Fruit fly (Drosophila melanogaster) whole organism, embryonic: ENCODE results near the gene CG7407.

Source experiments
- Adf1 ChIP-seq: fragments of 200-800 bp; sonication (Bioruptor generic); IDR thresholded peaks from 2 replicates; pipeline ENCODE4 v1.3.6; 2022; ENCODE audit warnings: missing biosample characterization, missing genetic modification characterization
- Asciz ChIP-seq: fragments of 200-800 bp; sonication (Bioruptor generic); optimal IDR thresholded peaks from 2 replicates; lab custom pipeline; 2017; ENCODE audit warnings: missing biosample characterization, mild to moderate bottlenecking, missing genetic modification characterization, missing genetic modification reagents
- BtbVII ChIP-seq: fragments of 200-800 bp; sonication (Bioruptor generic); optimal IDR thresholded peaks from 3 replicates; lab custom pipeline; 2017; ENCODE audit warnings: missing biosample characterization, mild to moderate bottlenecking, missing genetic modification characterization
- C15 ChIP-seq: fragments of 200-800 bp; sonication (Bioruptor generic); IDR thresholded peaks from 3 replicates; pipeline ENCODE4 v1.3.6; 2022; ENCODE audit warnings: missing biosample characterization, missing genetic modification characterization
- CG11093 ChIP-seq: fragments of 200-800 bp; sonication (Bioruptor generic); IDR thresholded peaks from 3 replicates; pipeline ENCODE4 v1.3.6; 2022; ENCODE audit warnings: missing biosample characterization, missing genetic modification characterization
- CG11504 ChIP-seq: fragments of 200-800 bp; sonication (Bioruptor generic); optimal IDR thresholded peaks from 3 replicates; lab custom pipeline; 2019; ENCODE audit warnings: missing biosample characterization, mild to moderate bottlenecking, missing genetic modification characterization, moderate library complexity
- CG15269 ChIP-seq: fragments of 200-800 bp; sonication (Bioruptor generic); optimal IDR thresholded peaks from 2 replicates; lab custom pipeline; 2018; ENCODE audit warnings: missing biosample characterization, mild to moderate bottlenecking, missing genetic modification characterization, moderate library complexity
- CG15601 ChIP-seq: fragments of 200-800 bp; sonication (Bioruptor generic); optimal IDR thresholded peaks from 3 replicates; lab custom pipeline; 2019; ENCODE audit warnings: missing biosample characterization, mild to moderate bottlenecking, missing genetic modification characterization, moderate library complexity
- CG1602 ChIP-seq: fragments of 200-800 bp; sonication (Bioruptor generic); optimal IDR thresholded peaks from 3 replicates; lab custom pipeline; 2016; ENCODE audit warnings: missing biosample characterization, missing genetic modification characterization
- CG17385 ChIP-seq: fragments of 200-800 bp; sonication (Bioruptor generic); optimal IDR thresholded peaks from 3 replicates; lab custom pipeline; 2018; ENCODE audit warnings: missing biosample characterization, mild to moderate bottlenecking, missing genetic modification characterization
- CG17829 ChIP-seq: fragments of 200-800 bp; optimal IDR thresholded peaks from 2 replicates; lab custom pipeline; 2019; ENCODE audit warnings: missing biosample characterization, mild to moderate bottlenecking, missing genetic modification characterization, moderate library complexity
- CG18011 ChIP-seq: fragments of 200-800 bp; sonication (Bioruptor generic); optimal IDR thresholded peaks from 2 replicates; lab custom pipeline; 2017; ENCODE audit warnings: missing biosample characterization, missing genetic modification characterization, mild to moderate bottlenecking, moderate library complexity, missing genotype
- CG18476 ChIP-seq: fragments of 200-800 bp; sonication (Bioruptor generic); optimal IDR thresholded peaks from 2 replicates; lab custom pipeline; 2016; ENCODE audit warnings: missing biosample characterization, mild to moderate bottlenecking, missing genetic modification characterization
- CG2129 ChIP-seq: fragments of 200-800 bp; sonication (Bioruptor generic); IDR thresholded peaks from 2 replicates; pipeline ENCODE4 v1.3.6; 2022; ENCODE audit warnings: missing biosample characterization, missing genetic modification characterization; ENCODE audit not compliant: partially characterized antibody
- CG2712 ChIP-seq: fragments of 200-800 bp; optimal IDR thresholded peaks from 3 replicates; lab custom pipeline; 2019; ENCODE audit warnings: missing biosample characterization, mild to moderate bottlenecking, missing genetic modification characterization, moderate library complexity
- CG3065 ChIP-seq: fragments of 200-800 bp; sonication (Bioruptor generic); optimal IDR thresholded peaks from 2 replicates; lab custom pipeline; 2016; ENCODE audit warnings: missing biosample characterization, missing genetic modification characterization
- CG32767 ChIP-seq: fragments of 200-800 bp; sonication (Bioruptor generic); IDR thresholded peaks from 2 replicates; pipeline ENCODE4 v1.3.6; 2022; ENCODE audit warnings: missing biosample characterization, missing genetic modification characterization
- CG3281 ChIP-seq: fragments of 200-800 bp; sonication (Bioruptor generic); optimal IDR thresholded peaks from 3 replicates; lab custom pipeline; 2017; ENCODE audit warnings: missing biosample characterization, mild to moderate bottlenecking, missing genetic modification characterization
- CG34376 ChIP-seq: fragments of 200-800 bp; sonication (Bioruptor generic); optimal IDR thresholded peaks from 2 replicates; lab custom pipeline; 2018; ENCODE audit warnings: missing biosample characterization, mild to moderate bottlenecking, missing genetic modification characterization
- CG3995 ChIP-seq: fragments of 200-800 bp; sonication (Bioruptor generic); optimal IDR thresholded peaks from 3 replicates; lab custom pipeline; 2016; ENCODE audit warnings: missing biosample characterization, missing genetic modification characterization
- CG4360 ChIP-seq: fragments of 200-800 bp; sonication (Bioruptor generic); IDR thresholded peaks from 2 replicates; pipeline ENCODE4 v1.3.6; 2022; ENCODE audit warnings: missing biosample characterization, missing genetic modification characterization
- CG4424 ChIP-seq: fragments of 200-800 bp; sonication (Bioruptor generic); optimal IDR thresholded peaks from 3 replicates; lab custom pipeline; 2016; ENCODE audit warnings: missing biosample characterization, missing genetic modification characterization
- CG4617 ChIP-seq: fragments of 200-800 bp; sonication (Bioruptor generic); optimal IDR thresholded peaks from 3 replicates; lab custom pipeline; 2016; ENCODE audit warnings: missing biosample characterization, missing genetic modification characterization, borderline replicate concordance
- Dfd ChIP-seq, 2 experiments: fragments of >200 bp; optimal IDR thresholded peaks; 2 replicates each; lab custom pipeline; 2017; ENCODE audit warnings: missing biosample characterization in 2 of 2, missing genetic modification characterization in 2 of 2
- E2f1 ChIP-seq: fragments of 200-800 bp; sonication (Bioruptor generic); IDR thresholded peaks from 2 replicates; pipeline ENCODE4 v1.3.6; 2022; ENCODE audit warnings: missing biosample characterization, missing genetic modification characterization
- Ets65A ChIP-seq: fragments of 200-800 bp; sonication (Bioruptor generic); peaks from one replicate; lab custom pipeline; 2016; ENCODE audit warnings: missing biosample characterization, missing genetic modification characterization
- HLHmδ ChIP-seq: fragments of 200-800 bp; sonication (Bioruptor generic); optimal IDR thresholded peaks from 2 replicates; lab custom pipeline; 2018; ENCODE audit warnings: missing biosample characterization, mild to moderate bottlenecking, missing genetic modification characterization, moderate library complexity
- Lim3 ChIP-seq: fragments of 200-800 bp; sonication (Bioruptor generic); IDR thresholded peaks from 2 replicates; pipeline ENCODE4 v1.3.6; 2022; ENCODE audit warnings: missing biosample characterization, missing genetic modification characterization
- MBD-R2 ChIP-seq: fragments of 200-800 bp; sonication (Bioruptor generic); IDR thresholded peaks from 2 replicates; pipeline ENCODE4 v1.3.6; 2022; ENCODE audit warnings: missing biosample characterization, missing genetic modification characterization
- Neu2 ChIP-seq: fragments of 200-800 bp; sonication (Bioruptor generic); optimal IDR thresholded peaks from 3 replicates; lab custom pipeline; 2016; ENCODE audit warnings: missing biosample characterization, missing genetic modification characterization, borderline replicate concordance
- Nf-YB ChIP-seq: fragments of 200-800 bp; sonication (Bioruptor generic); optimal IDR thresholded peaks from 3 replicates; lab custom pipeline; 2019; ENCODE audit warnings: missing biosample characterization, mild to moderate bottlenecking, missing genetic modification characterization, moderate library complexity
- Rfx ChIP-seq: fragments of 200-800 bp; sonication (Bioruptor generic); IDR thresholded peaks from 2 replicates; pipeline ENCODE4 v1.3.6; 2022; ENCODE audit warnings: missing biosample characterization, missing genetic modification characterization
- Sox100B ChIP-seq: fragments of 200-800 bp; sonication (Bioruptor generic); optimal IDR thresholded peaks from 3 replicates; lab custom pipeline; 2018; ENCODE audit warnings: missing biosample characterization, mild to moderate bottlenecking, missing genetic modification characterization
- Ssrp ChIP-seq: fragments of 200-800 bp; sonication (Bioruptor generic); optimal IDR thresholded peaks from 2 replicates; lab custom pipeline; 2018; ENCODE audit warnings: missing biosample characterization, mild to moderate bottlenecking, missing genetic modification characterization, moderate library complexity
- Stat92E ChIP-seq, 3 experiments: fragments of >200 bp in 2 of 3; fragments of 200-800 bp in 1 of 3; sonication (Bioruptor generic) in 1 of 3; optimal IDR thresholded peaks; 2 replicates each; lab custom pipeline; 2017 to 2019; ENCODE audit warnings: missing biosample characterization in 3 of 3, missing genetic modification characterization in 3 of 3, mild to moderate bottlenecking in 1 of 3, moderate library complexity in 1 of 3
- ap ChIP-seq: fragments of 200-800 bp; sonication (Bioruptor generic); IDR thresholded peaks from 2 replicates; pipeline ENCODE4 v1.3.6; 2022; ENCODE audit warnings: missing biosample characterization, missing genetic modification characterization
- ase ChIP-seq: fragments of 200-800 bp; sonication (Bioruptor generic); IDR thresholded peaks from 3 replicates; pipeline ENCODE4 v1.3.6; 2022; ENCODE audit warnings: missing biosample characterization, missing genetic modification characterization
- crol ChIP-seq: fragments of 200-800 bp; sonication (Bioruptor generic); IDR thresholded peaks from 2 replicates; pipeline ENCODE4 v1.3.6; 2022; ENCODE audit warnings: missing biosample characterization, missing genetic modification characterization
- crp ChIP-seq, 2 experiments: fragments of 200-800 bp; sonication (Bioruptor generic); optimal IDR thresholded peaks; 2 replicates in 1 of 2; 3 replicates in 1 of 2; lab custom pipeline; 2017; ENCODE audit warnings: missing biosample characterization in 2 of 2, missing genetic modification characterization in 2 of 2, mild to moderate bottlenecking in 1 of 2, moderate library complexity in 1 of 2
- dimm ChIP-seq: fragments of 200-800 bp; sonication (Bioruptor generic); IDR thresholded peaks from 2 replicates; pipeline ENCODE4 v1.3.6; 2022; ENCODE audit warnings: missing biosample characterization, missing genetic modification characterization
- dm ChIP-seq: fragments of 200-800 bp; sonication (Bioruptor generic); optimal IDR thresholded peaks from 3 replicates; lab custom pipeline; 2016; ENCODE audit warnings: missing biosample characterization, missing genetic modification characterization
- ems ChIP-seq: fragments of 200-800 bp; sonication (Bioruptor generic); optimal IDR thresholded peaks from 3 replicates; lab custom pipeline; 2016; ENCODE audit warnings: missing biosample characterization, missing genetic modification characterization
- maf-S ChIP-seq: fragments of 200-800 bp; sonication (Bioruptor generic); optimal IDR thresholded peaks from 2 replicates; lab custom pipeline; 2016; ENCODE audit warnings: missing biosample characterization, missing genetic modification characterization
- mld ChIP-seq: fragments of 200-800 bp; sonication (Bioruptor generic); IDR thresholded peaks from 3 replicates; pipeline ENCODE4 v1.3.6; 2022; ENCODE audit warnings: missing biosample characterization, missing genetic modification characterization; ENCODE audit not compliant: partially characterized antibody
- pho ChIP-seq: fragments of 200-800 bp; sonication (Bioruptor generic); optimal IDR thresholded peaks from 2 replicates; lab custom pipeline; 2016; ENCODE audit warnings: missing biosample characterization, missing genetic modification characterization
- pzg ChIP-seq: fragments of 200-800 bp; sonication (Bioruptor generic); optimal IDR thresholded peaks from 3 replicates; lab custom pipeline; 2018; ENCODE audit warnings: missing biosample characterization, mild to moderate bottlenecking, missing genetic modification characterization, moderate library complexity
- sens ChIP-seq: fragments of 200-800 bp; sonication (Bioruptor generic); peaks from one replicate; lab custom pipeline; 2016; ENCODE audit warnings: missing biosample characterization, missing genetic modification characterization
- tap ChIP-seq: fragments of 200-800 bp; optimal IDR thresholded peaks from 3 replicates; lab custom pipeline; 2019; ENCODE audit warnings: missing biosample characterization, mild to moderate bottlenecking, missing genetic modification characterization, moderate library complexity
- tll ChIP-seq, 2 experiments: fragments of 200-800 bp in 1 of 2; fragments of >200 bp in 1 of 2; sonication (Bioruptor generic) in 1 of 2; optimal IDR thresholded peaks; 2 replicates each; lab custom pipeline; 2017 to 2019; ENCODE audit warnings: missing biosample characterization in 2 of 2, missing genetic modification characterization in 2 of 2, mild to moderate bottlenecking in 1 of 2, moderate library complexity in 1 of 2
- vnd ChIP-seq: fragments of 200-800 bp; sonication (Bioruptor generic); IDR thresholded peaks from 3 replicates; pipeline ENCODE4 v1.3.6; 2022; ENCODE audit warnings: missing biosample characterization, missing genetic modification characterization; ENCODE audit not compliant: partially characterized antibody
- zf30C ChIP-seq: fragments of 200-800 bp; sonication (Bioruptor generic); optimal IDR thresholded peaks from 3 replicates; lab custom pipeline; 2018; ENCODE audit warnings: missing biosample characterization, mild to moderate bottlenecking, missing genetic modification characterization

Gene CG7407

dm6 chr3L:21841079-21841478 lies 17.8 kb downstream of the CG7407 start, which contains the start of gene P5CDh1 (continued):
- TF ChIP-seq maf-S (GFP tag; lab: Kevin White, UChicago): peak; percentile 2
- TF ChIP-seq C15 (GFP tag; lab: Robert Waterston, UW): no peak
- TF ChIP-seq CG18476 (GFP tag; lab: Kevin White, UChicago): no peak
- no peak for TF ChIP-seq crp (GFP tag; optimal IDR thresholded peaks at IDR 0.05; lab: Kevin White, UChicago)
- no peak for TF ChIP-seq ase
- TF ChIP-seq ap (GFP tag; lab: Robert Waterston, UW): no peak
- peak; percentile 91 for TF ChIP-seq pzg (GFP tag; lab: Kevin White, UChicago)
- TF ChIP-seq Rfx (GFP tag; lab: Robert Waterston, UW): peak; percentile 78
- TF ChIP-seq CG1602: no peak
- TF ChIP-seq ems: peak; percentile 47
- peak; percentile 95 for TF ChIP-seq Ets65A
- TF ChIP-seq CG3065: no peak
- TF ChIP-seq Lim3 (GFP tag; lab: Robert Waterston, UW): no peak
- TF ChIP-seq CG4617 (GFP tag; lab: Kevin White, UChicago): no peak
- no peak for TF ChIP-seq BtbVII (GFP tag; lab: Kevin White, UChicago)
- TF ChIP-seq tll (GFP tag; optimal IDR thresholded peaks at IDR 0.05; lab: Kevin White, UChicago): no peak
- TF ChIP-seq CG15269 (tag; lab: Kevin White, UChicago): no peak
- peak; percentile 44 for TF ChIP-seq CG34376 (GFP tag; lab: Kevin White, UChicago)
- no peak for TF ChIP-seq zf30C
- peak; percentile 24 for TF ChIP-seq CG2712 (tag; lab: Kevin White, UChicago)
- no peak for TF ChIP-seq CG3281 (GFP tag; lab: Kevin White, UChicago)
- no peak for TF ChIP-seq CG4424 (GFP tag; lab: Kevin White, UChicago)
- TF ChIP-seq vnd: peak; percentile 75
- TF ChIP-seq mld (GFP tag; lab: Robert Waterston, UW): peak; percentile 74; the same call in 1 of the 3 replicates
- TF ChIP-seq CG18011 (GFP tag; lab: Kevin White, UChicago): no peak
- TF ChIP-seq E2f1: peak; percentile 48; the same call in 1 of the 2 replicates
- TF ChIP-seq Nf-YB (GFP tag; lab: Kevin White, UChicago): peak; percentile 34
- TF ChIP-seq CG4360 (GFP tag; lab: Robert Waterston, UW): no peak
- TF ChIP-seq pho: peak; percentile 30
- no peak for TF ChIP-seq dm
- peak; percentile 58 for TF ChIP-seq CG2129 (GFP tag; lab: Robert Waterston, UW)
- no peak for TF ChIP-seq CG3995 (GFP tag; lab: Kevin White, UChicago)
- peak; percentile 62 for TF ChIP-seq MBD-R2 (GFP tag; lab: Robert Waterston, UW)
- TF ChIP-seq Asciz (GFP tag; lab: Kevin White, UChicago): no peak
- TF ChIP-seq crol (GFP tag; lab: Robert Waterston, UW): no peak
- TF ChIP-seq Stat92E (GFP tag; optimal IDR thresholded peaks at IDR 0.05; lab: Kevin White, UChicago): no peak
- TF ChIP-seq CG17829 (tag; lab: Kevin White, UChicago): no peak
- TF ChIP-seq CG17385 (GFP tag; lab: Kevin White, UChicago): no peak
- TF ChIP-seq Neu2 (GFP tag; lab: Kevin White, UChicago): no peak
- no peak for TF ChIP-seq Ssrp (tag; lab: Kevin White, UChicago)
- TF ChIP-seq Sox100B (GFP tag; lab: Kevin White, UChicago): no peak
- no peak for TF ChIP-seq HLHmδ (GFP tag; lab: Kevin White, UChicago)
- TF ChIP-seq CG32767 (GFP tag; lab: Robert Waterston, UW): no peak
- TF ChIP-seq CG11093: no peak
- no peak for TF ChIP-seq tap (tag; lab: Kevin White, UChicago)
- no peak for TF ChIP-seq Dfd (GFP tag; optimal IDR thresholded peaks at IDR 0.05; lab: Kevin White, UChicago)
- TF ChIP-seq sens: peak; percentile 22
- TF ChIP-seq CG15601: no peak
- TF ChIP-seq Adf1: no peak
- no peak for TF ChIP-seq dimm
- peak; percentile 19 for TF ChIP-seq CG11504 (tag; lab: Kevin White, UChicago)
